Fruit fly (Drosophila melanogaster) whole organism, embryonic: ENCODE data around the gene Rgl.

Source experiments
- BEAF-32 ChIP-seq: fragments of 200-800 bp; sonication (Bioruptor generic); optimal IDR thresholded peaks from 3 replicates; lab custom pipeline; 2017; ENCODE audit warnings: missing biosample characterization, missing genetic modification characterization, mild to moderate bottlenecking, moderate library complexity, missing genetic modification reagents
- Blimp-1 ChIP-seq: fragments of 200-800 bp; sonication (Bioruptor generic); optimal IDR thresholded peaks from 3 replicates; lab custom pipeline; 2018; ENCODE audit warnings: missing biosample characterization, missing genetic modification characterization, mild to moderate bottlenecking, moderate library complexity, missing genetic modification reagents
- CG10366 ChIP-seq: fragments of 200-800 bp; sonication (Bioruptor generic); IDR thresholded peaks from 2 replicates; pipeline ENCODE4 v1.3.6; 2022; ENCODE audit warnings: missing biosample characterization, missing genetic modification characterization
- CG10543 ChIP-seq: fragments of 200-800 bp; sonication (Bioruptor generic); optimal IDR thresholded peaks from 3 replicates; lab custom pipeline; 2017; ENCODE audit warnings: missing biosample characterization, mild to moderate bottlenecking, missing genetic modification characterization, moderate library complexity
- CG11247 ChIP-seq: fragments of 200-800 bp; sonication (Bioruptor generic); IDR thresholded peaks from 2 replicates; pipeline ENCODE4 v1.3.6; 2022; ENCODE audit warnings: missing biosample characterization, missing genetic modification characterization
- CG12659 ChIP-seq: fragments of 200-800 bp; sonication (Bioruptor generic); optimal IDR thresholded peaks from 3 replicates; lab custom pipeline; 2017; ENCODE audit warnings: mild to moderate bottlenecking, missing biosample characterization, missing genetic modification reagents, missing genetic modification characterization
- CG14860 ChIP-seq: fragments of 200-800 bp; sonication (Bioruptor generic); IDR thresholded peaks from 3 replicates; pipeline ENCODE4 v1.3.6; 2022; ENCODE audit warnings: missing biosample characterization, missing genetic modification characterization; ENCODE audit not compliant: partially characterized antibody
- CG2712 ChIP-seq: fragments of 200-800 bp; optimal IDR thresholded peaks from 3 replicates; lab custom pipeline; 2019; ENCODE audit warnings: missing biosample characterization, mild to moderate bottlenecking, missing genetic modification characterization, moderate library complexity
- CG31388 ChIP-seq: fragments of 200-800 bp; sonication (Bioruptor generic); optimal IDR thresholded peaks from 2 replicates; lab custom pipeline; 2016; ENCODE audit warnings: missing biosample characterization, missing genetic modification characterization
- CG3847 ChIP-seq: fragments of 200-800 bp; sonication (Bioruptor generic); IDR thresholded peaks from 2 replicates; pipeline ENCODE4 v1.3.6; 2022; ENCODE audit warnings: missing biosample characterization, missing genetic modification characterization
- CG4617 ChIP-seq: fragments of 200-800 bp; sonication (Bioruptor generic); optimal IDR thresholded peaks from 3 replicates; lab custom pipeline; 2016; ENCODE audit warnings: missing biosample characterization, missing genetic modification characterization, borderline replicate concordance
- CG6791 ChIP-seq: fragments of 200-800 bp; sonication (Bioruptor generic); IDR thresholded peaks from 3 replicates; pipeline ENCODE4 v1.3.6; 2022; ENCODE audit warnings: missing biosample characterization, missing genetic modification characterization; ENCODE audit not compliant: partially characterized antibody
- CG6813 ChIP-seq: fragments of 200-800 bp; sonication (Bioruptor generic); optimal IDR thresholded peaks from 2 replicates; lab custom pipeline; 2017; ENCODE audit warnings: missing biosample characterization, missing genetic modification characterization, mild to moderate bottlenecking, moderate library complexity, missing genetic modification reagents
- CG9215 ChIP-seq: fragments of 200-800 bp; sonication (Bioruptor generic); IDR thresholded peaks from 2 replicates; pipeline ENCODE4 v1.3.6; 2022; ENCODE audit warnings: missing biosample characterization, missing genetic modification characterization
- D ChIP-seq, 2 experiments: fragments of 200-800 bp in 1 of 2; fragments of >200 bp in 1 of 2; sonication (Bioruptor generic) in 1 of 2; optimal IDR thresholded peaks; 2 replicates in 1 of 2; 3 replicates in 1 of 2; lab custom pipeline; 2017; ENCODE audit warnings: mild to moderate bottlenecking in 1 of 2, missing biosample characterization in 1 of 2, missing genetic modification characterization in 1 of 2, missing genetic modification reagents in 1 of 2
- Ets97D ChIP-seq: fragments of 200-800 bp; sonication (Bioruptor generic); optimal IDR thresholded peaks from 3 replicates; lab custom pipeline; 2016; ENCODE audit warnings: missing biosample characterization, missing genetic modification characterization
- H2.0 ChIP-seq: fragments of 200-800 bp; sonication (Bioruptor generic); IDR thresholded peaks from 2 replicates; pipeline ENCODE4 v1.3.6; 2022; ENCODE audit warnings: missing biosample characterization, missing genetic modification characterization
- HLH3B ChIP-seq: fragments of 200-800 bp; sonication (Bioruptor generic); IDR thresholded peaks from 2 replicates; pipeline ENCODE4 v1.3.6; 2022; ENCODE audit warnings: missing biosample characterization, missing genetic modification characterization
- HLHmδ ChIP-seq: fragments of 200-800 bp; sonication (Bioruptor generic); optimal IDR thresholded peaks from 2 replicates; lab custom pipeline; 2018; ENCODE audit warnings: missing biosample characterization, mild to moderate bottlenecking, missing genetic modification characterization, moderate library complexity
- Hey ChIP-seq: fragments of 200-800 bp; sonication (Bioruptor generic); optimal IDR thresholded peaks from 3 replicates; lab custom pipeline; 2018; ENCODE audit warnings: missing biosample characterization, mild to moderate bottlenecking, missing genetic modification characterization
- Hmr ChIP-seq: fragments of 200-800 bp; sonication (Bioruptor generic); optimal IDR thresholded peaks from 3 replicates; lab custom pipeline; 2017; ENCODE audit warnings: mild to moderate bottlenecking, missing biosample characterization, missing genetic modification reagents, missing genetic modification characterization
- Hr39 ChIP-seq: fragments of >200 bp; optimal IDR thresholded peaks from 2 replicates; lab custom pipeline; 2017
- Hr78 ChIP-seq, 2 experiments: fragments of 200-800 bp in 1 of 2; fragments of >200 bp in 1 of 2; sonication (Bioruptor generic) in 1 of 2; optimal IDR thresholded peaks; 2 replicates each; lab custom pipeline; 2017 to 2019; ENCODE audit warnings: missing biosample characterization in 2 of 2, missing genetic modification characterization in 2 of 2, mild to moderate bottlenecking in 1 of 2, moderate library complexity in 1 of 2
- Med ChIP-seq: fragments of 200-800 bp; sonication (Bioruptor generic); peaks from one replicate; lab custom pipeline; 2016; ENCODE audit warnings: missing biosample characterization, missing genetic modification characterization, mild to moderate bottlenecking, inconsistent platforms, moderate library complexity
- Mrtf ChIP-seq: fragments of 200-800 bp; sonication (Bioruptor generic); IDR thresholded peaks from 3 replicates; pipeline ENCODE4 v1.3.6; 2022; ENCODE audit warnings: missing biosample characterization, missing genetic modification characterization
- Ravus ChIP-seq: fragments of 200-800 bp; sonication (Bioruptor generic); IDR thresholded peaks from 2 replicates; pipeline ENCODE4 v1.3.6; 2022; ENCODE audit warnings: missing biosample characterization, missing genetic modification characterization
- Rx ChIP-seq: fragments of 200-800 bp; sonication (Bioruptor generic); IDR thresholded peaks from 2 replicates; pipeline ENCODE4 v1.3.6; 2022; ENCODE audit warnings: missing biosample characterization, missing genetic modification characterization
- Six4 ChIP-seq: fragments of 200-800 bp; sonication (Bioruptor generic); optimal IDR thresholded peaks from 2 replicates; lab custom pipeline; 2016; ENCODE audit warnings: missing biosample characterization, missing genetic modification characterization
- Xrp1 ChIP-seq: fragments of 200-800 bp; sonication (Bioruptor generic); IDR thresholded peaks from 2 replicates; pipeline ENCODE4 v1.3.6; 2022; ENCODE audit warnings: missing biosample characterization, missing genetic modification characterization
- YL-1 ChIP-seq: fragments of 200-800 bp; sonication (Bioruptor generic); optimal IDR thresholded peaks from 3 replicates; lab custom pipeline; 2017; ENCODE audit warnings: missing biosample characterization, mild to moderate bottlenecking, missing genetic modification characterization
- ab ChIP-seq: fragments of 200-800 bp; sonication (Bioruptor generic); optimal IDR thresholded peaks from 2 replicates; lab custom pipeline; 2016; ENCODE audit warnings: missing biosample characterization, missing genetic modification characterization
- ase ChIP-seq: fragments of 200-800 bp; sonication (Bioruptor generic); IDR thresholded peaks from 3 replicates; pipeline ENCODE4 v1.3.6; 2022; ENCODE audit warnings: missing biosample characterization, missing genetic modification characterization
- bigmax ChIP-seq: fragments of 200-800 bp; sonication (Bioruptor generic); optimal IDR thresholded peaks from 2 replicates; lab custom pipeline; 2018; ENCODE audit warnings: missing biosample characterization, mild to moderate bottlenecking, missing genetic modification characterization
- caup ChIP-seq: fragments of 200-800 bp; sonication (Bioruptor generic); optimal IDR thresholded peaks from 3 replicates; lab custom pipeline; 2017; ENCODE audit warnings: missing biosample characterization, mild to moderate bottlenecking, missing genetic modification characterization, moderate library complexity; ENCODE audit not compliant: severe bottlenecking
- crp ChIP-seq, 2 experiments: fragments of 200-800 bp; sonication (Bioruptor generic); optimal IDR thresholded peaks; 2 replicates in 1 of 2; 3 replicates in 1 of 2; lab custom pipeline; 2017; ENCODE audit warnings: missing biosample characterization in 2 of 2, missing genetic modification characterization in 2 of 2, mild to moderate bottlenecking in 1 of 2, moderate library complexity in 1 of 2
- danr ChIP-seq: fragments of 200-800 bp; sonication (Bioruptor generic); IDR thresholded peaks from 2 replicates; pipeline ENCODE4 v1.3.6; 2022; ENCODE audit warnings: missing biosample characterization, missing genetic modification characterization
- dati ChIP-seq: fragments of 200-800 bp; sonication (Bioruptor generic); IDR thresholded peaks from 2 replicates; pipeline ENCODE4 v1.3.6; 2022; ENCODE audit warnings: missing biosample characterization, missing genetic modification characterization
- fd102C ChIP-seq: fragments of 200-800 bp; sonication (Bioruptor generic); optimal IDR thresholded peaks from 2 replicates; lab custom pipeline; 2018; ENCODE audit warnings: missing biosample characterization, mild to moderate bottlenecking, missing genetic modification characterization, moderate library complexity
- lov ChIP-seq, 2 experiments: fragments of 200-800 bp in 1 of 2; fragments of >200 bp in 1 of 2; sonication (Bioruptor generic) in 1 of 2; IDR thresholded peaks in 1 of 2; optimal IDR thresholded peaks in 1 of 2; 2 replicates in 1 of 2; 3 replicates in 1 of 2; pipeline versions ENCODE4 v1.3.6 to Lab custom; 2017 to 2022; ENCODE audit warnings: missing biosample characterization in 1 of 2, missing genetic modification characterization in 1 of 2
- mld ChIP-seq: fragments of 200-800 bp; sonication (Bioruptor generic); IDR thresholded peaks from 3 replicates; pipeline ENCODE4 v1.3.6; 2022; ENCODE audit warnings: missing biosample characterization, missing genetic modification characterization; ENCODE audit not compliant: partially characterized antibody
- pita ChIP-seq: fragments of 200-800 bp; sonication (Bioruptor generic); optimal IDR thresholded peaks from 2 replicates; lab custom pipeline; 2017; ENCODE audit warnings: missing biosample characterization, mild to moderate bottlenecking, missing genetic modification characterization
- ranshi ChIP-seq: fragments of 200-800 bp; sonication (Bioruptor generic); IDR thresholded peaks from 2 replicates; pipeline ENCODE4 v1.3.6; 2022; ENCODE audit warnings: missing biosample characterization, missing genetic modification characterization
- run ChIP-seq: fragments of 200-800 bp; sonication (Bioruptor generic); optimal IDR thresholded peaks from 3 replicates; lab custom pipeline; 2018; ENCODE audit warnings: missing biosample characterization, mild to moderate bottlenecking, missing genetic modification characterization
- sens ChIP-seq: fragments of 200-800 bp; sonication (Bioruptor generic); peaks from one replicate; lab custom pipeline; 2016; ENCODE audit warnings: missing biosample characterization, missing genetic modification characterization
- so ChIP-seq: fragments of 200-800 bp; sonication (Bioruptor generic); IDR thresholded peaks from 3 replicates; pipeline ENCODE4 v1.3.6; 2022; ENCODE audit warnings: missing biosample characterization, missing genetic modification characterization
- sqz ChIP-seq: fragments of 200-800 bp; sonication (Bioruptor generic); optimal IDR thresholded peaks from 3 replicates; lab custom pipeline; 2018; ENCODE audit warnings: missing biosample characterization, mild to moderate bottlenecking, missing genetic modification characterization
- tll ChIP-seq, 2 experiments: fragments of 200-800 bp in 1 of 2; fragments of >200 bp in 1 of 2; sonication (Bioruptor generic) in 1 of 2; optimal IDR thresholded peaks; 2 replicates each; lab custom pipeline; 2017 to 2019; ENCODE audit warnings: missing biosample characterization in 2 of 2, missing genetic modification characterization in 2 of 2, mild to moderate bottlenecking in 1 of 2, moderate library complexity in 1 of 2
- ttk ChIP-seq: fragments of 200-800 bp; sonication (Bioruptor generic); IDR thresholded peaks from 2 replicates; pipeline ENCODE4 v2.1.2; 2022; ENCODE audit warnings: missing biosample characterization, missing genetic modification characterization
- twi ChIP-seq: fragments of 200-800 bp; optimal IDR thresholded peaks from 2 replicates; lab custom pipeline; 2019; ENCODE audit warnings: missing biosample characterization, mild to moderate bottlenecking, missing genetic modification characterization, moderate library complexity

Gene Rgl

dm6 chr3L:13865484-13865883 is 59.7 kb downstream of the Rgl start (continued):
- TF ChIP-seq HLHmδ (GFP tag; lab: Kevin White, UChicago) (peak; percentile 87), CG4617 (GFP tag; lab: Kevin White, UChicago) (no peak), CG14860 (GFP tag; lab: Robert Waterston, UW) (no peak), Rx (GFP tag; lab: Robert Waterston, UW) (no peak), dati (GFP tag; lab: Robert Waterston, UW) (no peak), Xrp1 (peak; percentile 70), Hey (tag; lab: Kevin White, UChicago) (peak; percentile 49), caup (peak; percentile 19), Six4 (GFP tag; lab: Kevin White, UChicago) (peak; percentile 28), CG10543 (peak; percentile 31), CG6813 (GFP tag; lab: Kevin White, UChicago) (peak; percentile 90), pita (GFP tag; lab: Kevin White, UChicago) (no peak), YL-1 (GFP tag; lab: Kevin White, UChicago) (peak; percentile 54), fd102C (GFP tag; lab: Kevin White, UChicago) (peak; percentile 88), bigmax (peak; percentile 63), so (no peak), CG3847 (GFP tag; lab: Robert Waterston, UW) (no peak), run (tag; lab: Kevin White, UChicago) (peak; percentile 59), danr (GFP tag; lab: Robert Waterston, UW) (no peak), BEAF-32 (no peak), sqz (peak; percentile 77), Ravus (GFP tag; lab: Robert Waterston, UW) (no peak), ab (GFP tag; lab: Kevin White, UChicago) (no peak), CG9215 (GFP tag; lab: Robert Waterston, UW) (no peak), ttk (no peak), Mrtf (GFP tag; lab: Robert Waterston, UW) (no peak), ase (GFP tag; lab: Robert Waterston, UW) (no peak), CG12659 (peak; percentile 39), twi (tag; lab: Kevin White, UChicago) (peak; percentile 70), tll (GFP tag; optimal IDR thresholded peaks at IDR 0.05; lab: Kevin White, UChicago) (peak in 1 of 2 experiments; percentile 57), CG31388 (no peak), Ets97D (GFP tag; lab: Kevin White, UChicago) (no peak), mld (GFP tag; lab: Robert Waterston, UW) (no peak), Hr78 (GFP tag; optimal IDR thresholded peaks at IDR 0.05; lab: Kevin White, UChicago) (peak in 1 of 2 experiments; percentile 59), sens (peak; percentile 95), CG10366 (no peak), Blimp-1 (GFP tag; lab: Kevin White, UChicago) (peak; percentile 82), H2.0 (GFP tag; lab: Robert Waterston, UW) (no peak), D (optimal IDR thresholded peaks at IDR 0.05; lab: Kevin White, UChicago) (no peak), D (GFP tag; optimal IDR thresholded peaks at IDR 0.05; lab: Kevin White, UChicago) (peak; percentile 79), Med (GFP tag; lab: Kevin White, UChicago) (peak; percentile 93), crp (GFP tag; optimal IDR thresholded peaks at IDR 0.05; lab: Kevin White, UChicago) (no peak), Hr39 (lab: Kevin White, UChicago) (no peak), ranshi (GFP tag; lab: Robert Waterston, UW) (no peak), CG6791 (no peak), CG11247 (GFP tag; lab: Robert Waterston, UW) (no peak), lov (optimal IDR thresholded peaks at IDR 0.05; lab: Kevin White, UChicago) (no peak), lov (GFP tag; IDR thresholded peaks at IDR 0.05; lab: Robert Waterston, UW) (no peak), CG2712 (tag; lab: Kevin White, UChicago) (peak; percentile 80), HLH3B (GFP tag; lab: Robert Waterston, UW) (no peak; the same call in 1 of the 2 replicates), Hmr (peak; percentile 18)
